Worm (Caenorhabditis elegans): ENCODE results near the gene R09E10.8.

DNA sequence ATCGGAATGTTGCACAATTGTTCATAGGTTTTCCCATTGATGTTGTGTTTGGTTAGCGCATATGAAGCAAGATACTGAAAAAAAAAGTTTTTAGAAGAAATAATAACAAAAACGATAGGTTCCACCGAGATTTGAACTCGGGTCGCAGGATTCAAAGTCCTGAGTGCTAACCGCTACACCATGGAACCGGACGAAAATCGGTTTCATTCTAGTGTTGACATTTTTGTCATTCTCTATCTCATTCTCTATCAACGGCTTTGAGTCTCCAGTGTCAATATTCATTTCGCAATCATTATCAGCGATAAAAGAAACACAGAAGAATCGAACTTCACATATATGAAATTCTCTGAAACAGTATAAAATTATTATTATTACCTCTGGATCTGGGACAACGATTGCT, 886 bp upstream of the R09E10.8 start:
- TF ChIP-seq scrt-1 (GFP tag; IDR thresholded peaks at IDR 0.05) (no peak), hmbx-1 (tag; optimal IDR thresholded peaks at IDR 0.05) (no peak), tbx-37 (GFP tag; conservative IDR thresholded peaks at IDR 0.05) (no peak), ets-7 (tag; optimal IDR thresholded peaks at IDR 0.05) (no peak), tbx-11 (GFP tag; IDR thresholded peaks at IDR 0.05) (no peak), hnd-1 (tag; optimal IDR thresholded peaks at IDR 0.05) (no peak), F13C5.2 (tag; optimal IDR thresholded peaks at IDR 0.05) (no peak), tra-4 (tag; optimal IDR thresholded peaks at IDR 0.05) (no peak), pes-1 (GFP tag; IDR thresholded peaks at IDR 0.05) (no peak), ceh-13 (GFP tag; optimal IDR thresholded peaks at IDR 0.05) (no peak), ama-1 (optimal IDR thresholded peaks at IDR 0.05) (no peak), ceh-36 (tag; optimal IDR thresholded peaks at IDR 0.05) (no peak)

Data from whole organism, early embryonic.